Fruit fly (Drosophila melanogaster) Kc167 (cell line): ENCODE data around the gene CG43321.

Source experiments
- Myc ChIP-seq: fragments of >200 bp; optimal IDR thresholded peaks from 2 replicates; lab custom pipeline; 2017; ENCODE audit warnings: missing external identifiers
- Sin3A ChIP-seq: fragments of >200 bp; optimal IDR thresholded peaks from 2 replicates; lab custom pipeline; 2018; ENCODE audit warnings: missing external identifiers
- h ChIP-seq: fragments of >200 bp; optimal IDR thresholded peaks from 3 replicates; lab custom pipeline; 2018; ENCODE audit warnings: missing external identifiers
- insv ChIP-seq: fragments of >200 bp; optimal IDR thresholded peaks from 3 replicates; lab custom pipeline; 2018; ENCODE audit warnings: missing external identifiers
- psq ChIP-seq: fragments of >200 bp; optimal IDR thresholded peaks from 2 replicates; lab custom pipeline; 2017; ENCODE audit warnings: missing external identifiers
- ttk ChIP-seq: sonication (Bioruptor generic); optimal IDR thresholded peaks from 2 replicates; lab custom pipeline; 2017; ENCODE audit warnings: missing external identifiers

Gene CG43321

dm6 chr2L:7032517-7032951 is 20.5 kb downstream of the CG43321 start, which contains the start of the genes Rab30 and Caper:
Gene Rab30, minus strand, starts transcription at chr2L:7032606.
Gene Caper, plus strand, starts transcription at chr2L:7032721.
- TF ChIP-seq insv (lab: Kevin White, UChicago) (no peak), Myc (lab: Kevin White, UChicago) (no peak)

DNA sequence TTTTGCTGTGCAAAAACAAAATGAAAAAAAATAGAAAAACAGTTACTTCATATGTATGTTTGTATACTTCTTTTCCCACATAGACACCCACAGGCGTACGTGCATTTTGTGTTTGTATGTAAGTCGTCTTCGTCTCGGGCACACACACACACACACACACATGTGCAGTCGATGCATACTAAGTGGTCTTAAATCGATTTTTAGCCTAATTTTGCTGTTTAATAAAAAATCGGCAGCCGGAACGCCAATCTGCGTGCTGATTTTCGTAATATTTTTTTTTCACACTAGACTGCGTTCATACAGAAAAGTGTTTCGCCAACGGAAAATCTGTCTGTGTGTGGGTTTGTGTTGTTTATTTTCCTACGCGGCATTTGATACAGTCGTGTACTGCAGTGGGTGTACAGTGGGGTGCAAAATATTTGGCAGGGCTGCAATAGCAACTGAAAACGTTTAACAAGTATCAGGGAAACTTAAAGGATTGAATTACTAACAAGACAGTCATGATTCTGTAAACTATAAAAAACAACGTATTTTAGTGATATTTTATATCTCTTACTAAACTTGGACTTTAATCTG is 21.1 kb downstream of the CG43321 start:
- no peak for TF ChIP-seq insv (lab: Kevin White, UChicago)
- no peak for TF ChIP-seq ttk
- TF ChIP-seq Myc (lab: Kevin White, UChicago) = no peak
- TF ChIP-seq h = no peak
- no peak for TF ChIP-seq psq (lab: Kevin White, UChicago)
- TF ChIP-seq Sin3A (lab: Kevin White, UChicago) = no peak

DNA sequence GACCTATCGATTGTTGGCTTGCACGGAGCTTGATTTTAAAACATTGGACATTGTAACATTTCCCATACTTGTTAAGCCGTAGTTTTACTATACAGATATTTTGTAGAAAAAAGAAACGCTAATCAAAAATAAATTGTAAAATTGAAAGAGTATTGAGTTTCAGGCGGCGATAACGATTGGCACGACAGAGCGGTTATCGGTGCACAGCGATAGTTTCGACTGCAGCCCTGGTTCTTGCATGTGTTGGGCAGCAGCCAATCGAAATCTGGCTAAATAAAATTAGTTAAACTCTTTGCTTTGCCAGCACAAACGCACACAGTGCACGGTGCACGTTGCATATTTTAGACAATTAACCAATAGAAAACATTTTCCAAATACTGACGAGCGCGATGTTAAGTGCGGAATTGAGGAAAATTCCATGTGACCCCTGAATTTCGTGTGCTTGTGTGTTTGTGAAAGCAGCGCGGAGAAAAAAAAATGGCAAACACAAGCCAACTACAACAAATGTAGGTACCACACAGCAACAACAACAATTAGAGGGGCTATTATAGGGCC is 25.8 kb downstream of the CG43321 start, which contains the start of gene milt:
milt (plus strand) TSS at position 51 of the 555 bp plus-strand sequence.
- TF ChIP-seq Myc (lab: Kevin White, UChicago) = no peak

DNA sequence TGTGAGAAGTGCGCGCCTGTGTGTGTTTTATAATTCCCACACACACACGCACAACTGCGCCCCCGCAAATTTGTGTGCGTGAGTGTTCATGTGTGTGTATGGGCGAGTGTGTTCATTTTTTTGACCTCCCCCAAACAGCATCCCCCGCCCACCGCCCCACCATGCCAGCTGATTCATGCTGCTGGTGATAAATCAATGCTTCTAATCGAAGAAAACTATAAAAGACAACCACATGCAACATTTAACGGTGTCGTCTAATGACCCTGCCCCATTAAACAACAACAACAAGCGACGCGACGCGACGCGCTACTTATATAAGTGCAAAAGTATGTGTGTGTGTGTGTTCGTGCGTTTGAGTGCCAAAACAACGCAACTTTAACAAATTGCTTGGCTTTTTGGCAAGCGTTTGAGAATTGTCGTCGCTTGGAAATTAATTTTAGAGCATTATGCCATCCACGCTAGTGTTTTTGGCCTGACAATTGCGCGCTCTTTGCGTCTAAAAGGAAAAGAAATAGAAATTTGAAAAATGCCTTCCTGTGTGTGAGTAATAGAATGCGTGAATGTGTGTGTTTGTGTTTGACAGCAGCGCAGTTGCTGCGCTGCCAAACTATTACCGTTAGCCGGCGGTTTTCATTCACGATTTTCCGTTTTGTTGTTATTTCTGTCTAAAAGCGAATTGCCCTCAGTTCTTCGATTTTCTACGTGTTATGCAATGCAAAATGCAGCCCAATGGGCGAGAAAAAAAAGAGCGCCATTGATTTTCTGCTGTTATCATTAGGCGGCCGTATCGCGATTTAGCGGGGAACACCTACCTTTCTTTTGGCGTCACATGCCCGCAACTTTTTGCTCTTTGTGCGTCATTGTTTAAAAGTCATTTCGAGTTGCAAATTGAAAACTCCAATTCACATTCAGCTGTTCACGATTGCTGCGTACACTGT is 26.6 kb downstream of the CG43321 start:
- TF ChIP-seq h (no peak), ttk (no peak), psq (lab: Kevin White, UChicago) (no peak), Sin3A (lab: Kevin White, UChicago) (no peak), Myc (lab: Kevin White, UChicago) (no peak), insv (lab: Kevin White, UChicago) (no peak)

DNA sequence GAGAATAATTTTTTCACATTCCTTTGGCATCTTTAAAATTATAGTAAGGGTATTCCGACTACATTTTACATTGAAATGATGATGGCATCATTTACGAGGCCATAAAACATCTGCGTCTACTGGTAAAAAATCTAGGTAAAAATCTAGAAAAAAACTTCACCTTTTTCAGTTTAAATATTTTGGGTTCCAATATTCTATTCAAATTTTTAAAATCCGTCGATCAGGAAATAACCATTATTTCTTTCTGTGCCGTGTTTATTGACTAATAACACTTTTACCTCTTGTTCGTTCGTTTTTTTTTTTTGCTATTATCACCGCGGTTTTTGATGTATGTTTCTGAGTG is 27.3 kb downstream of the CG43321 start:
- no peak for TF ChIP-seq h
- no peak for TF ChIP-seq Sin3A (lab: Kevin White, UChicago)
- no peak for TF ChIP-seq psq (lab: Kevin White, UChicago)
- TF ChIP-seq ttk = no peak
- no peak for TF ChIP-seq Myc (lab: Kevin White, UChicago)
- TF ChIP-seq insv (lab: Kevin White, UChicago) = no peak

- TF ChIP-seq h (no peak), Myc (lab: Kevin White, UChicago) (no peak), insv (lab: Kevin White, UChicago) (no peak), psq (lab: Kevin White, UChicago) (no peak), Sin3A (lab: Kevin White, UChicago) (no peak), ttk (no peak)
These were observed 30.2 kb downstream of the CG43321 start for dm6 chr2L:7042150-7042811.

DNA sequence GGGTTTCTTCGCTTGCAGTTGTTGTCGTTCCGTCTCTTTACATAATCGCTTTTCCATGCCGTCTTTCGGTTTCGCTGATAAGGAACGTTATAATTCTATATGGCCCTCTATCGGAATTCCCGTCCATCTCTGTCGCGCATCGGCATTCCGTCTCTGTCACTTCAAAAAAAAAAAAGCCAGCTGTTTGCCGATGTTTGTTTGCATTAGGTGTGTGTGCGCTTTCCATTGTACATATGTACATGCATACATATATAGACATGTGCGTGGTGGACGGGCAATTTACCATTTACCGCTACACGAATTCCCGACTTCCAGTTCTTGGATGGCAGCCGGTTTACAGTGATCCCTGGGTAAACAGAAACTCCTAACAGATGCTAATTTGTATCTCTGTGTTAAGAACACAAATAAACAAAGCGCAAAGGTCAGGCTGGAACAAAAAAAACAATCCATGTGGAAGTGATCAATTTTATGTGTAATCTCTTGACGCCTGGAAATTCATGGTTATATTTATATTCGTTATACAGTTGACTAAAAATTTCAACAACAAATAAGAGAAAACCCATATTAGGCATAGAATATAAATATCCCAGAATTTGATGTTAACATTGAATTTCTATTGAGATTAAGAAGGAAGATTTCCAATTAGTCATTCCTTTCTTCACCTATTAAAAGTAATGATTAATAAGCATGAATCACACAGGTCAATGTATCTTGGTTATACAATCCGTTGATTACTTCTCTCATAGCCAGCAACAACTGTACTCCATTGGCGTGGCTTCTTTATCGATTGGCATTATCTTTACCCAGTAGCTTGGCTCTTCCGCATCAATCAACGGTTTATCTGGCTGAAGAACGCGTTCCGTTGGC is 31.2 kb downstream of the CG43321 start:
- TF ChIP-seq Sin3A (lab: Kevin White, UChicago) = no peak
- no peak for TF ChIP-seq insv (lab: Kevin White, UChicago)
- no peak for TF ChIP-seq Myc (lab: Kevin White, UChicago)
- no peak for TF ChIP-seq ttk
- no peak for TF ChIP-seq h
- no peak for TF ChIP-seq psq (lab: Kevin White, UChicago)

DNA sequence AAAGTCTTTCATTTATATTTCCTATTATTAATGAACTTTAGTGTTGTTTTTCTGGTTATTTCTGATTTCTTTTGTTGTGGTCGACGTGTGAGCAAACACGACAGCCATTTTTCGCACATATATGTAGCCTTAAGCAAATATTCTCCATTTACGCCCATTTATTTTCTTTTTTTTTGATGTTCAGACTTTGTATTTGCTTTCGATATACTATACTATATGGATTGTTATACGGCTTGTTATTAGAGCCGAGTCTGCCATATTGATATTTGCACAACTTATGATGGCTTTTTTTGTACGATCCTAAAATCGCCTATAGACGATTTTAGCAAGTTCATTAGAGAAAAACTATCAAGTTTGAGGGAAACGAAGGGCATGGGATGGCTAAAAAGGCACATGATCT is 35.6 kb downstream of the CG43321 start:
- TF ChIP-seq Myc (lab: Kevin White, UChicago) = no peak
- no peak for TF ChIP-seq Sin3A (lab: Kevin White, UChicago)
- no peak for TF ChIP-seq h

- no peak for TF ChIP-seq h
- TF ChIP-seq Myc (lab: Kevin White, UChicago) = no peak
- no peak for TF ChIP-seq insv (lab: Kevin White, UChicago)
- no peak for TF ChIP-seq psq (lab: Kevin White, UChicago)
- TF ChIP-seq Sin3A (lab: Kevin White, UChicago) = no peak
- no peak for TF ChIP-seq ttk
These were observed 37.1 kb downstream of the CG43321 start for dm6 chr2L:7049009-7049647.

DNA sequence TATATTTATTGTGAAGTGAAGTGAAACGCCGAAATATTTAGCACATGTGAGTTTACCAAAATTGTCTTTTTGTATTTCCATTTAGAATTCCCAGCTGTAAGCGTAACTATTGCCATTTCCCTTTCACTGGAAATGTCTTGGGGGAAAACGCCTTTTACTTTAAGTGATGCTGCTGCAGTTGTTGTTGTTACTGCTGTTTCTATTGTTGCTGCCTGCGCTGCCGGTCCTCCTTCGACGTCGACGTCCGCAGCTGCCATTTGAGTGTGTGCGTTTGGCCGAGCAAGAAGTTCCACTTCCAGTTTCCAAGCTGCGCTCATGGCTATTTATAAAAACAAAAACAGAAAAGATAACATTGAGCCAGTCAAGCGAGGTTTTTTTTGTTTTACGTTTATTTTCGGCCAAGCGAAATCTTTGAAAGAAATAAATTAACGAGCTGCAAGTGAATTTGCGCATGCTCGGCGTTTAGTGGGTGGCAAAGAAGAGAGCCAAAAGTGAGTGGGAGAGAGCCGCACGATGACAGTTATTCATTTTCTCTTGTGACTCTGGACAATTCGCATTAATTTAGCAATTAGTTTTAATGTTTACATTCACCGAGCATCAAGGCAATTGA is 37.7 kb downstream of the CG43321 start:
- no peak for TF ChIP-seq Myc (lab: Kevin White, UChicago)
- TF ChIP-seq insv (lab: Kevin White, UChicago) = no peak
